Fruit fly (Drosophila melanogaster) whole organism, embryonic: ENCODE measurements around the gene dah.
A peak's percentile ranks its signal among the peaks of the same experiment; 100 is the strongest.

Source experiments
- Adf1 ChIP-seq: fragments of 200-800 bp; sonication (Bioruptor generic); IDR thresholded peaks from 2 replicates; pipeline ENCODE4 v1.3.6; 2022; ENCODE audit warnings: missing biosample characterization, missing genetic modification characterization
- Asciz ChIP-seq: fragments of 200-800 bp; sonication (Bioruptor generic); optimal IDR thresholded peaks from 2 replicates; lab custom pipeline; 2017; ENCODE audit warnings: missing biosample characterization, mild to moderate bottlenecking, missing genetic modification characterization, missing genetic modification reagents
- Bgb ChIP-seq: fragments of 200-800 bp; sonication (Bioruptor generic); IDR thresholded peaks from 2 replicates; pipeline ENCODE4 v1.3.6; 2022; ENCODE audit warnings: missing biosample characterization, missing genetic modification characterization; ENCODE audit not compliant: partially characterized antibody
- CG12769 ChIP-seq: fragments of 200-800 bp; sonication (Bioruptor generic); optimal IDR thresholded peaks from 2 replicates; lab custom pipeline; 2019; ENCODE audit warnings: missing biosample characterization, mild to moderate bottlenecking, missing genetic modification characterization, moderate library complexity
- CG14014 ChIP-seq: fragments of 200-800 bp; sonication (Bioruptor generic); IDR thresholded peaks from 2 replicates; pipeline ENCODE4 v1.3.6; 2022; ENCODE audit warnings: missing biosample characterization, missing genetic modification characterization
- CG2116 ChIP-seq: fragments of 200-800 bp; sonication (Bioruptor generic); optimal IDR thresholded peaks from 3 replicates; lab custom pipeline; 2018; ENCODE audit warnings: missing biosample characterization, mild to moderate bottlenecking, missing genetic modification characterization
- CG3847 ChIP-seq: fragments of 200-800 bp; sonication (Bioruptor generic); IDR thresholded peaks from 2 replicates; pipeline ENCODE4 v1.3.6; 2022; ENCODE audit warnings: missing biosample characterization, missing genetic modification characterization
- CG3995 ChIP-seq: fragments of 200-800 bp; sonication (Bioruptor generic); optimal IDR thresholded peaks from 3 replicates; lab custom pipeline; 2016; ENCODE audit warnings: missing biosample characterization, missing genetic modification characterization
- CG4360 ChIP-seq: fragments of 200-800 bp; sonication (Bioruptor generic); IDR thresholded peaks from 2 replicates; pipeline ENCODE4 v1.3.6; 2022; ENCODE audit warnings: missing biosample characterization, missing genetic modification characterization
- CG6272 ChIP-seq: fragments of 200-800 bp; sonication (Bioruptor generic); IDR thresholded peaks from 2 replicates; pipeline ENCODE4 v1.3.6; 2022; ENCODE audit warnings: missing biosample characterization, missing genetic modification characterization
- CG6813 ChIP-seq: fragments of 200-800 bp; sonication (Bioruptor generic); optimal IDR thresholded peaks from 2 replicates; lab custom pipeline; 2017; ENCODE audit warnings: missing biosample characterization, missing genetic modification characterization, mild to moderate bottlenecking, moderate library complexity, missing genetic modification reagents
- CG7786 ChIP-seq: fragments of 200-800 bp; sonication (Bioruptor generic); optimal IDR thresholded peaks from 2 replicates; lab custom pipeline; 2016; ENCODE audit warnings: missing biosample characterization, missing genetic modification characterization
- CG9797 ChIP-seq: fragments of 200-800 bp; sonication (Bioruptor generic); optimal IDR thresholded peaks from 3 replicates; lab custom pipeline; 2018; ENCODE audit warnings: missing biosample characterization, mild to moderate bottlenecking, missing genetic modification characterization
- Camta ChIP-seq: fragments of 200-800 bp; sonication (Bioruptor generic); optimal IDR thresholded peaks from 2 replicates; lab custom pipeline; 2016; ENCODE audit warnings: missing biosample characterization, missing genetic modification characterization
- Chrac-16 ChIP-seq: fragments of 200-800 bp; sonication (Bioruptor generic); optimal IDR thresholded peaks from 3 replicates; lab custom pipeline; 2016; ENCODE audit warnings: missing biosample characterization, missing genetic modification characterization
- D ChIP-seq, 2 experiments: fragments of 200-800 bp in 1 of 2; fragments of >200 bp in 1 of 2; sonication (Bioruptor generic) in 1 of 2; optimal IDR thresholded peaks; 2 replicates in 1 of 2; 3 replicates in 1 of 2; lab custom pipeline; 2017; ENCODE audit warnings: mild to moderate bottlenecking in 1 of 2, missing biosample characterization in 1 of 2, missing genetic modification characterization in 1 of 2, missing genetic modification reagents in 1 of 2
- Doc3 ChIP-seq: fragments of 200-800 bp; sonication (Bioruptor generic); IDR thresholded peaks from 3 replicates; pipeline ENCODE4 v1.3.6; 2022; ENCODE audit warnings: missing biosample characterization, missing genetic modification characterization; ENCODE audit not compliant: partially characterized antibody
- Dp ChIP-seq: fragments of 200-800 bp; sonication (Bioruptor generic); optimal IDR thresholded peaks from 2 replicates; lab custom pipeline; 2018; ENCODE audit warnings: missing biosample characterization, mild to moderate bottlenecking, missing genetic modification characterization, moderate library complexity
- E2f2 ChIP-seq: fragments of 200-800 bp; sonication (Bioruptor generic); IDR thresholded peaks from 2 replicates; pipeline ENCODE4 v1.3.6; 2022; ENCODE audit warnings: missing biosample characterization, missing genetic modification characterization
- Ets97D ChIP-seq: fragments of 200-800 bp; sonication (Bioruptor generic); optimal IDR thresholded peaks from 3 replicates; lab custom pipeline; 2016; ENCODE audit warnings: missing biosample characterization, missing genetic modification characterization
- HmgZ ChIP-seq: fragments of 200-800 bp; sonication (Bioruptor generic); optimal IDR thresholded peaks from 2 replicates; lab custom pipeline; 2018; ENCODE audit warnings: missing biosample characterization, mild to moderate bottlenecking, missing genetic modification characterization
- MESR4 ChIP-seq: fragments of 200-800 bp; sonication (Bioruptor generic); optimal IDR thresholded peaks from 2 replicates; lab custom pipeline; 2018; ENCODE audit warnings: missing biosample characterization, mild to moderate bottlenecking, missing genetic modification characterization, moderate library complexity
- Mad ChIP-seq: fragments of 200-800 bp; sonication (Bioruptor generic); optimal IDR thresholded peaks from 2 replicates; lab custom pipeline; 2016; ENCODE audit warnings: missing biosample characterization, missing genetic modification characterization
- Opbp ChIP-seq: fragments of 200-800 bp; sonication (Bioruptor generic); IDR thresholded peaks from 3 replicates; pipeline ENCODE4 v1.3.6; 2022; ENCODE audit warnings: missing biosample characterization, missing genetic modification characterization; ENCODE audit not compliant: partially characterized antibody
- Scr ChIP-seq: fragments of 200-800 bp; sonication (Bioruptor generic); IDR thresholded peaks from 2 replicates; pipeline ENCODE4 v1.3.6; 2022; ENCODE audit warnings: missing biosample characterization, missing genetic modification characterization; ENCODE audit not compliant: partially characterized antibody
- Sin3A ChIP-seq: fragments of >200 bp; optimal IDR thresholded peaks from 2 replicates; lab custom pipeline; 2018
- Sry-δ ChIP-seq: fragments of 200-800 bp; sonication (Bioruptor generic); optimal IDR thresholded peaks from 2 replicates; lab custom pipeline; 2016; ENCODE audit warnings: missing biosample characterization, missing genetic modification characterization
- cad ChIP-seq: fragments of >200 bp; optimal IDR thresholded peaks from 2 replicates; lab custom pipeline; 2017; ENCODE audit warnings: missing biosample characterization, missing genetic modification characterization
- cg ChIP-seq: fragments of 200-800 bp; sonication (Bioruptor generic); optimal IDR thresholded peaks from 3 replicates; lab custom pipeline; 2019; ENCODE audit warnings: missing biosample characterization, mild to moderate bottlenecking, missing genetic modification characterization, moderate library complexity
- chif ChIP-seq, 2 experiments: fragments of 200-800 bp; sonication (Bioruptor generic); optimal IDR thresholded peaks; 3 replicates each; lab custom pipeline; 2016; ENCODE audit warnings: missing biosample characterization in 2 of 2, missing genetic modification characterization in 2 of 2
- chinmo ChIP-seq: fragments of 200-800 bp; sonication (Bioruptor generic); IDR thresholded peaks from 4 replicates; pipeline ENCODE4 v1.3.6; 2022; ENCODE audit warnings: missing biosample characterization, missing genetic modification characterization; ENCODE audit not compliant: partially characterized antibody
- crp ChIP-seq, 2 experiments: fragments of 200-800 bp; sonication (Bioruptor generic); optimal IDR thresholded peaks; 2 replicates in 1 of 2; 3 replicates in 1 of 2; lab custom pipeline; 2017; ENCODE audit warnings: missing biosample characterization in 2 of 2, missing genetic modification characterization in 2 of 2, mild to moderate bottlenecking in 1 of 2, moderate library complexity in 1 of 2
- disco-r ChIP-seq: fragments of 200-800 bp; sonication (Bioruptor generic); optimal IDR thresholded peaks from 2 replicates; lab custom pipeline; 2016; ENCODE audit warnings: missing biosample characterization, missing genetic modification characterization
- dm ChIP-seq: fragments of 200-800 bp; sonication (Bioruptor generic); optimal IDR thresholded peaks from 3 replicates; lab custom pipeline; 2016; ENCODE audit warnings: missing biosample characterization, missing genetic modification characterization
- exex ChIP-seq: fragments of 200-800 bp; sonication (Bioruptor generic); optimal IDR thresholded peaks from 4 replicates; lab custom pipeline; 2018; ENCODE audit warnings: missing biosample characterization, mild to moderate bottlenecking, missing genetic modification characterization, moderate library complexity
- gce ChIP-seq: fragments of 200-800 bp; sonication (Bioruptor generic); IDR thresholded peaks from 3 replicates; pipeline ENCODE4 v1.3.6; 2022; ENCODE audit warnings: missing biosample characterization, missing genetic modification characterization
- h ChIP-seq: fragments of >200 bp; optimal IDR thresholded peaks from 2 replicates; lab custom pipeline; 2017
- hb ChIP-seq: fragments of 200-800 bp; sonication (Bioruptor generic); IDR thresholded peaks from 3 replicates; pipeline ENCODE4 v1.3.6; 2022; ENCODE audit warnings: missing biosample characterization, missing genetic modification characterization; ENCODE audit not compliant: partially characterized antibody
- hkb ChIP-seq, 2 experiments: fragments of 200-800 bp in 1 of 2; fragments of >200 bp in 1 of 2; sonication (Bioruptor generic) in 1 of 2; IDR thresholded peaks in 1 of 2; optimal IDR thresholded peaks in 1 of 2; 2 replicates each; pipeline versions ENCODE4 v1.3.6 to Lab custom; 2017 to 2022; ENCODE audit warnings: missing biosample characterization in 1 of 2, missing genetic modification characterization in 1 of 2
- insv ChIP-seq, 2 experiments: fragments of 200-800 bp; sonication (Bioruptor generic); optimal IDR thresholded peaks; 3 replicates each; lab custom pipeline; 2016 to 2018; ENCODE audit warnings: missing biosample characterization in 2 of 2, missing genetic modification characterization in 2 of 2
- nmo ChIP-seq: fragments of 200-800 bp; sonication (Bioruptor generic); optimal IDR thresholded peaks from 2 replicates; lab custom pipeline; 2018; ENCODE audit warnings: missing biosample characterization, mild to moderate bottlenecking, missing genetic modification characterization, moderate library complexity
- nom ChIP-seq: fragments of 200-800 bp; sonication (Bioruptor generic); optimal IDR thresholded peaks from 2 replicates; lab custom pipeline; 2017; ENCODE audit warnings: missing biosample characterization, missing genetic modification characterization, mild to moderate bottlenecking, moderate library complexity, missing genetic modification reagents
- p53 ChIP-seq: fragments of 200-800 bp; sonication (Bioruptor generic); optimal IDR thresholded peaks from 2 replicates; lab custom pipeline; 2016; ENCODE audit warnings: missing biosample characterization, missing genetic modification characterization
- phol ChIP-seq: fragments of 200-800 bp; sonication (Bioruptor generic); optimal IDR thresholded peaks from 3 replicates; lab custom pipeline; 2018; ENCODE audit warnings: missing biosample characterization, mild to moderate bottlenecking, missing genetic modification characterization, moderate library complexity
- row ChIP-seq: fragments of 200-800 bp; sonication (Bioruptor generic); IDR thresholded peaks from 3 replicates; pipeline ENCODE4 v1.3.6; 2022; ENCODE audit warnings: missing biosample characterization, missing genetic modification characterization
- so ChIP-seq: fragments of 200-800 bp; sonication (Bioruptor generic); IDR thresholded peaks from 3 replicates; pipeline ENCODE4 v1.3.6; 2022; ENCODE audit warnings: missing biosample characterization, missing genetic modification characterization
- stc ChIP-seq: fragments of 200-800 bp; sonication (Bioruptor generic); IDR thresholded peaks from 2 replicates; pipeline ENCODE4 v1.3.6; 2022; ENCODE audit warnings: missing biosample characterization, missing genetic modification characterization
- stwl ChIP-seq: fragments of 200-800 bp; sonication (Bioruptor generic); optimal IDR thresholded peaks from 3 replicates; lab custom pipeline; 2018; ENCODE audit warnings: missing biosample characterization, mild to moderate bottlenecking, missing genetic modification characterization, moderate library complexity

Gene dah

DNA sequence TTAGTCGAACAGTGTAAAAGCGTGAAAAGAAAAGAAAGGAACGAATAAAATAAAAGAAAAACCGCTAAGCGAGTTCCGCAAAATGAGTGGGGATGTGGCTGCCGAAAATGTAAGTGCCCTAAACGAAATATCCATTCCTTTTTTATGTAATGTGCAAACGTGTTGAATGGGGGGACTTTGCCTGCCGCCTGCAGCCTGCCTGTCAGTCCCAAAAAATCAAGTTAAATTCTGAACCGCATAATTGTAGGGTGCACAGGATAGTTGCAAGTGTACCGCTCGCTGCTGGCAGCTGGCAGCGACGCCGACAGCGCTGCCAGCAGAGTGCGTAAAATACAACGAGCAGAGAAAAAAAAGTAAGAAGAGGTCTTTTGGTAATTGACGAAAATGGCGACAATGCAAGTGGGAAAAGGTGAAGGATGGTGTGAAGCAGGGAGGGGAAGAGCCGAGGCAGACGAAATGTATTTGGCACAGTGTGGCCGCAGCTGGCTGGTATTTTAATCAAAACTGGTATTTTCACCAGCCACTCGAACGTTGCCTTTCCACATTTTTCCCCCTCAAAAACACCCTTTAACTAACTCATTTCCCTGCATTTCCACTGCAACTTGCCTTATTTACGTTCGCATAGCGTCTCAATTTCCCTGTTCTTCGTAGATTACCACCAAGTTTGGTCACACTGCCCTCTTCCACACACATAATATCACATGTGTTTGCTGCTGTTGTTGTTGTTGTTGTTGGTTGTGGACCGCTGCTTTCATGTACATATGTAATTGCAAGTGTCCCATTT lies 8.3 kb upstream of the dah start (continued):
- peak; percentile 43 for TF ChIP-seq Scr (GFP tag; lab: Robert Waterston, UW)
- TF ChIP-seq hb = no peak
- peak; percentile 81 for TF ChIP-seq D (optimal IDR thresholded peaks at IDR 0.05; lab: Kevin White, UChicago)
- TF ChIP-seq D (GFP tag; optimal IDR thresholded peaks at IDR 0.05; lab: Kevin White, UChicago) = no peak
- TF ChIP-seq crp (GFP tag; optimal IDR thresholded peaks at IDR 0.05; lab: Kevin White, UChicago) = peak in 1 of 2 experiments; percentile 64
- peak; percentile 95 for TF ChIP-seq CG9797
- TF ChIP-seq Camta (GFP tag; lab: Kevin White, UChicago) = no peak
- no peak for TF ChIP-seq CG6813 (GFP tag; lab: Kevin White, UChicago)
- TF ChIP-seq phol (tag; lab: Kevin White, UChicago) = peak; percentile 76
- TF ChIP-seq CG3995 (GFP tag; lab: Kevin White, UChicago) = peak; percentile 77
- TF ChIP-seq stc (GFP tag; lab: Robert Waterston, UW) = no peak
- TF ChIP-seq Chrac-16 (GFP tag; lab: Kevin White, UChicago) = no peak
- TF ChIP-seq CG12769 (tag; lab: Kevin White, UChicago) = peak; percentile 44
- peak; percentile 62 for TF ChIP-seq HmgZ (tag; lab: Kevin White, UChicago)
- peak; percentile 92 for TF ChIP-seq CG4360 (GFP tag; lab: Robert Waterston, UW)
- peak; percentile 73 for TF ChIP-seq stwl (tag; lab: Kevin White, UChicago)
- peak; percentile 24 for TF ChIP-seq nmo (GFP tag; lab: Kevin White, UChicago)
- peak; percentile 55 for TF ChIP-seq cg (GFP tag; lab: Kevin White, UChicago)
- TF ChIP-seq row (GFP tag; lab: Robert Waterston, UW) = peak; percentile 28; the same call in 1 of the 3 replicates
- TF ChIP-seq CG3847 (GFP tag; lab: Robert Waterston, UW) = peak; percentile 34
- no peak for TF ChIP-seq Mad (GFP tag; lab: Kevin White, UChicago)
- peak; percentile 22; the same call in 1 of the 2 replicates for TF ChIP-seq Bgb (GFP tag; lab: Robert Waterston, UW)
- no peak for TF ChIP-seq so (GFP tag; lab: Robert Waterston, UW)
- TF ChIP-seq Sin3A (lab: Kevin White, UChicago) = peak; percentile 73
- peak; percentile 15 for TF ChIP-seq CG2116 (GFP tag; lab: Kevin White, UChicago)
- peak; percentile 50 for TF ChIP-seq Sry-δ (GFP tag; lab: Kevin White, UChicago)
- TF ChIP-seq Opbp (GFP tag; lab: Robert Waterston, UW) = peak; percentile 58; the same call in 2 of the 3 replicates
- no peak for TF ChIP-seq Doc3
- no peak for TF ChIP-seq cad (GFP tag; lab: Kevin White, UChicago)
- TF ChIP-seq exex = peak; percentile 20
- peak in 1 of 2 experiments; percentile 48 for TF ChIP-seq insv (GFP tag; optimal IDR thresholded peaks at IDR 0.05; lab: Kevin White, UChicago)
- TF ChIP-seq p53 (GFP tag; lab: Kevin White, UChicago) = no peak
- TF ChIP-seq Ets97D (GFP tag; lab: Kevin White, UChicago) = peak; percentile 2
- 0 out of 3 replicates have a peak, but pooled peaks have one; percentile 29 for TF ChIP-seq gce (GFP tag; lab: Robert Waterston, UW)
- no peak for TF ChIP-seq CG6272 (GFP tag; lab: Robert Waterston, UW)
- TF ChIP-seq chif (GFP tag; optimal IDR thresholded peaks at IDR 0.05; lab: Kevin White, UChicago) = no peak
- peak; percentile 33 for TF ChIP-seq dm (GFP tag; lab: Kevin White, UChicago)
- no peak for TF ChIP-seq CG14014 (GFP tag; lab: Robert Waterston, UW)
- no peak for TF ChIP-seq nom (GFP tag; lab: Kevin White, UChicago)
- no peak for TF ChIP-seq hkb (optimal IDR thresholded peaks at IDR 0.05; lab: Kevin White, UChicago)
- TF ChIP-seq hkb (GFP tag; IDR thresholded peaks at IDR 0.05; lab: Robert Waterston, UW) = no peak
- peak; percentile 24 for TF ChIP-seq MESR4 (GFP tag; lab: Kevin White, UChicago)
- TF ChIP-seq Adf1 (GFP tag; lab: Robert Waterston, UW) = peak; percentile 65
- TF ChIP-seq chinmo (GFP tag; lab: Robert Waterston, UW) = peak; percentile 28; the same call in 1 of the 4 replicates
- TF ChIP-seq Asciz (GFP tag; lab: Kevin White, UChicago) = no peak
- TF ChIP-seq CG7786 (GFP tag; lab: Kevin White, UChicago) = no peak
- no peak for TF ChIP-seq disco-r (GFP tag; lab: Kevin White, UChicago)
- TF ChIP-seq Dp (GFP tag; lab: Kevin White, UChicago) = peak; percentile 5
- TF ChIP-seq E2f2 (GFP tag; lab: Robert Waterston, UW) = no peak
- no peak for TF ChIP-seq h
